Fruit fly (Drosophila melanogaster) whole organism, embryonic: ENCODE data around the gene Ipo9.

Experiments
- Asciz ChIP-seq: fragments of 200-800 bp; sonication (Bioruptor generic); optimal IDR thresholded peaks from 2 replicates; lab custom pipeline; 2017; ENCODE audit warnings: missing biosample characterization, mild to moderate bottlenecking, missing genetic modification characterization, missing genetic modification reagents
- Atf-2 ChIP-seq: fragments of 200-800 bp; sonication (Bioruptor generic); optimal IDR thresholded peaks from 2 replicates; lab custom pipeline; 2016; ENCODE audit warnings: missing biosample characterization, missing genetic modification characterization
- Atf3 ChIP-seq: fragments of 200-800 bp; sonication (Bioruptor generic); optimal IDR thresholded peaks from 3 replicates; lab custom pipeline; 2016; ENCODE audit warnings: missing biosample characterization, missing genetic modification characterization
- Atf6 ChIP-seq: fragments of 200-800 bp; sonication (Bioruptor generic); IDR thresholded peaks from 2 replicates; pipeline ENCODE4 v1.3.6; 2022; ENCODE audit warnings: missing biosample characterization, missing genetic modification characterization
- C15 ChIP-seq: fragments of 200-800 bp; sonication (Bioruptor generic); IDR thresholded peaks from 3 replicates; pipeline ENCODE4 v1.3.6; 2022; ENCODE audit warnings: missing biosample characterization, missing genetic modification characterization
- CG13424 ChIP-seq: fragments of 200-800 bp; sonication (Bioruptor generic); optimal IDR thresholded peaks from 2 replicates; lab custom pipeline; 2019; ENCODE audit warnings: missing biosample characterization, mild to moderate bottlenecking, missing genetic modification characterization, moderate library complexity
- CG17385 ChIP-seq: fragments of 200-800 bp; sonication (Bioruptor generic); optimal IDR thresholded peaks from 3 replicates; lab custom pipeline; 2018; ENCODE audit warnings: missing biosample characterization, mild to moderate bottlenecking, missing genetic modification characterization
- CG17802 ChIP-seq: fragments of 200-800 bp; sonication (Bioruptor generic); optimal IDR thresholded peaks from 2 replicates; lab custom pipeline; 2018; ENCODE audit warnings: missing biosample characterization, mild to moderate bottlenecking, missing genetic modification characterization, moderate library complexity
- CG31388 ChIP-seq: fragments of 200-800 bp; sonication (Bioruptor generic); optimal IDR thresholded peaks from 2 replicates; lab custom pipeline; 2016; ENCODE audit warnings: missing biosample characterization, missing genetic modification characterization
- CG3726 ChIP-seq: fragments of 200-800 bp; sonication (Bioruptor generic); IDR thresholded peaks from 3 replicates; pipeline ENCODE4, ENCODE4 v1.3.6; 2022; ENCODE audit warnings: missing biosample characterization, missing genetic modification characterization
- CG4730 ChIP-seq: fragments of 200-800 bp; sonication (Bioruptor generic); IDR thresholded peaks from 2 replicates; pipeline ENCODE4 v1.3.6; 2022; ENCODE audit warnings: missing biosample characterization, missing genetic modification characterization
- CG6791 ChIP-seq: fragments of 200-800 bp; sonication (Bioruptor generic); IDR thresholded peaks from 3 replicates; pipeline ENCODE4 v1.3.6; 2022; ENCODE audit warnings: missing biosample characterization, missing genetic modification characterization; ENCODE audit not compliant: partially characterized antibody
- CG7357 ChIP-seq: fragments of 200-800 bp; sonication (Bioruptor generic); IDR thresholded peaks from 3 replicates; pipeline ENCODE4 v1.3.6; 2022; ENCODE audit warnings: missing biosample characterization, missing genetic modification characterization
- CG8359 ChIP-seq: fragments of 200-800 bp; sonication (Bioruptor generic); optimal IDR thresholded peaks from 2 replicates; lab custom pipeline; 2017; ENCODE audit warnings: missing biosample characterization, mild to moderate bottlenecking, missing genetic modification characterization, borderline replicate concordance
- CG8388 ChIP-seq: fragments of 200-800 bp; sonication (Bioruptor generic); optimal IDR thresholded peaks from 2 replicates; lab custom pipeline; 2019; ENCODE audit warnings: missing biosample characterization, mild to moderate bottlenecking, missing genetic modification characterization, moderate library complexity
- CG8765 ChIP-seq: fragments of 200-800 bp; sonication (Bioruptor generic); IDR thresholded peaks from 2 replicates; pipeline ENCODE4 v1.3.6; 2022; ENCODE audit warnings: missing biosample characterization, missing genetic modification characterization
- CrebB ChIP-seq: fragments of 200-800 bp; sonication (Bioruptor generic); optimal IDR thresholded peaks from 3 replicates; lab custom pipeline; 2018; ENCODE audit warnings: missing biosample characterization, mild to moderate bottlenecking, missing genetic modification characterization
- Drgx ChIP-seq: fragments of 200-800 bp; sonication (Bioruptor generic); IDR thresholded peaks from 2 replicates; pipeline ENCODE4 v1.3.6; 2022; ENCODE audit warnings: missing biosample characterization, missing genetic modification characterization
- Gsc ChIP-seq: fragments of 200-800 bp; sonication (Bioruptor generic); IDR thresholded peaks from 2 replicates; pipeline ENCODE4 v1.3.6; 2022; ENCODE audit warnings: missing biosample characterization, missing genetic modification characterization
- Hsf ChIP-seq: fragments of 200-800 bp; sonication (Bioruptor generic); optimal IDR thresholded peaks from 3 replicates; lab custom pipeline; 2016; ENCODE audit warnings: missing biosample characterization, missing genetic modification characterization
- Myb ChIP-seq: fragments of 200-800 bp; sonication (Bioruptor generic); optimal IDR thresholded peaks from 2 replicates; lab custom pipeline; 2016; ENCODE audit warnings: missing biosample characterization, missing genetic modification characterization
- NC2α ChIP-seq: fragments of 200-800 bp; sonication (Bioruptor generic); optimal IDR thresholded peaks from 2 replicates; lab custom pipeline; 2016; ENCODE audit warnings: missing biosample characterization, missing genetic modification characterization
- NFAT ChIP-seq: fragments of 200-800 bp; sonication (Bioruptor generic); IDR thresholded peaks from 2 replicates; pipeline ENCODE4 v1.3.6; 2022; ENCODE audit warnings: missing biosample characterization, missing genetic modification characterization
- Opbp ChIP-seq: fragments of 200-800 bp; sonication (Bioruptor generic); IDR thresholded peaks from 3 replicates; pipeline ENCODE4 v1.3.6; 2022; ENCODE audit warnings: missing biosample characterization, missing genetic modification characterization; ENCODE audit not compliant: partially characterized antibody
- Pdp1 ChIP-seq, 2 experiments: fragments of 200-800 bp; sonication (Bioruptor generic); optimal IDR thresholded peaks; 3 replicates each; lab custom pipeline; 2016; ENCODE audit warnings: missing biosample characterization in 2 of 2, missing genetic modification characterization in 2 of 2, mild to moderate bottlenecking in 1 of 2, moderate library complexity in 1 of 2
- Ptx1 ChIP-seq: fragments of 200-800 bp; sonication (Bioruptor generic); IDR thresholded peaks from 2 replicates; pipeline ENCODE4 v1.3.6; 2022; ENCODE audit warnings: missing biosample characterization, missing genetic modification characterization
- Sry-δ ChIP-seq: fragments of 200-800 bp; sonication (Bioruptor generic); optimal IDR thresholded peaks from 2 replicates; lab custom pipeline; 2016; ENCODE audit warnings: missing biosample characterization, missing genetic modification characterization
- ase ChIP-seq: fragments of 200-800 bp; sonication (Bioruptor generic); IDR thresholded peaks from 3 replicates; pipeline ENCODE4 v1.3.6; 2022; ENCODE audit warnings: missing biosample characterization, missing genetic modification characterization
- cad ChIP-seq: fragments of >200 bp; optimal IDR thresholded peaks from 2 replicates; lab custom pipeline; 2017; ENCODE audit warnings: missing biosample characterization, missing genetic modification characterization
- chm ChIP-seq: fragments of 200-800 bp; sonication (Bioruptor generic); IDR thresholded peaks from 2 replicates; pipeline ENCODE4 v1.3.6; 2022; ENCODE audit warnings: missing biosample characterization, missing genetic modification characterization
- ci ChIP-seq: fragments of 200-800 bp; sonication (Bioruptor generic); IDR thresholded peaks from 3 replicates; pipeline ENCODE4 v1.3.6; 2022; ENCODE audit warnings: missing biosample characterization, missing genetic modification characterization
- corto ChIP-seq: fragments of 200-800 bp; sonication (Bioruptor generic); optimal IDR thresholded peaks from 2 replicates; lab custom pipeline; 2016; ENCODE audit warnings: missing biosample characterization, mild to moderate bottlenecking, missing genetic modification characterization, moderate library complexity
- cwo ChIP-seq: fragments of 200-800 bp; sonication (Bioruptor generic); optimal IDR thresholded peaks from 3 replicates; lab custom pipeline; 2017; ENCODE audit warnings: missing biosample characterization, missing genetic modification characterization, mild to moderate bottlenecking, moderate library complexity, missing genetic modification reagents
- disco-r ChIP-seq: fragments of 200-800 bp; sonication (Bioruptor generic); optimal IDR thresholded peaks from 2 replicates; lab custom pipeline; 2016; ENCODE audit warnings: missing biosample characterization, missing genetic modification characterization
- dmrt99B ChIP-seq: fragments of 200-800 bp; sonication (Bioruptor generic); optimal IDR thresholded peaks from 2 replicates; lab custom pipeline; 2018; ENCODE audit warnings: missing biosample characterization, mild to moderate bottlenecking, missing genetic modification characterization, moderate library complexity
- esg ChIP-seq: fragments of 200-800 bp; sonication (Bioruptor generic); conservative IDR thresholded peaks from 2 replicates; pipeline ENCODE4 v1.3.6; 2022; ENCODE audit warnings: missing biosample characterization, missing genetic modification characterization
- fd102C ChIP-seq: fragments of 200-800 bp; sonication (Bioruptor generic); optimal IDR thresholded peaks from 2 replicates; lab custom pipeline; 2018; ENCODE audit warnings: missing biosample characterization, mild to moderate bottlenecking, missing genetic modification characterization, moderate library complexity
- gce ChIP-seq: fragments of 200-800 bp; sonication (Bioruptor generic); IDR thresholded peaks from 3 replicates; pipeline ENCODE4 v1.3.6; 2022; ENCODE audit warnings: missing biosample characterization, missing genetic modification characterization
- her ChIP-seq: fragments of 200-800 bp; sonication (Bioruptor generic); optimal IDR thresholded peaks from 2 replicates; lab custom pipeline; 2016; ENCODE audit warnings: missing biosample characterization, missing genetic modification characterization
- ind ChIP-seq: fragments of 200-800 bp; sonication (Bioruptor generic); optimal IDR thresholded peaks from 3 replicates; lab custom pipeline; 2016; ENCODE audit warnings: missing biosample characterization, missing genetic modification characterization
- ken ChIP-seq: fragments of 200-800 bp; sonication (Bioruptor generic); IDR thresholded peaks from 3 replicates; pipeline ENCODE4 v1.3.6; 2022; ENCODE audit warnings: missing biosample characterization, missing genetic modification characterization
- lov ChIP-seq, 2 experiments: fragments of 200-800 bp in 1 of 2; fragments of >200 bp in 1 of 2; sonication (Bioruptor generic) in 1 of 2; IDR thresholded peaks in 1 of 2; optimal IDR thresholded peaks in 1 of 2; 2 replicates in 1 of 2; 3 replicates in 1 of 2; pipeline versions ENCODE4 v1.3.6 to Lab custom; 2017 to 2022; ENCODE audit warnings: missing biosample characterization in 1 of 2, missing genetic modification characterization in 1 of 2
- nau ChIP-seq: fragments of 200-800 bp; sonication (Bioruptor generic); optimal IDR thresholded peaks from 3 replicates; lab custom pipeline; 2017; ENCODE audit warnings: missing biosample characterization, mild to moderate bottlenecking, missing genetic modification characterization, missing genetic modification reagents
- org-1 ChIP-seq: fragments of 200-800 bp; sonication (Bioruptor generic); optimal IDR thresholded peaks from 2 replicates; lab custom pipeline; 2017; ENCODE audit warnings: missing biosample characterization, missing genetic modification characterization
- sens-2 ChIP-seq: fragments of 200-800 bp; sonication (Bioruptor generic); IDR thresholded peaks from 2 replicates; pipeline ENCODE4 v1.3.6; 2022; ENCODE audit warnings: missing biosample characterization, missing genetic modification characterization
- sisA ChIP-seq: fragments of 200-800 bp; sonication (Bioruptor generic); IDR thresholded peaks from 2 replicates; pipeline ENCODE4 v1.3.6; 2022; ENCODE audit warnings: missing biosample characterization, missing genetic modification characterization
- slbo ChIP-seq: fragments of 200-800 bp; sonication (Bioruptor generic); IDR thresholded peaks from 2 replicates; pipeline ENCODE4 v1.3.6; 2022; ENCODE audit warnings: missing biosample characterization, missing genetic modification characterization
- tgo ChIP-seq: fragments of 200-800 bp; sonication (Bioruptor generic); IDR thresholded peaks from 3 replicates; pipeline ENCODE4 v1.3.6; 2022; ENCODE audit warnings: missing biosample characterization, missing genetic modification characterization
- tll ChIP-seq, 2 experiments: fragments of 200-800 bp in 1 of 2; fragments of >200 bp in 1 of 2; sonication (Bioruptor generic) in 1 of 2; optimal IDR thresholded peaks; 2 replicates each; lab custom pipeline; 2017 to 2019; ENCODE audit warnings: missing biosample characterization in 2 of 2, missing genetic modification characterization in 2 of 2, mild to moderate bottlenecking in 1 of 2, moderate library complexity in 1 of 2

The Ipo9 gene

DNA sequence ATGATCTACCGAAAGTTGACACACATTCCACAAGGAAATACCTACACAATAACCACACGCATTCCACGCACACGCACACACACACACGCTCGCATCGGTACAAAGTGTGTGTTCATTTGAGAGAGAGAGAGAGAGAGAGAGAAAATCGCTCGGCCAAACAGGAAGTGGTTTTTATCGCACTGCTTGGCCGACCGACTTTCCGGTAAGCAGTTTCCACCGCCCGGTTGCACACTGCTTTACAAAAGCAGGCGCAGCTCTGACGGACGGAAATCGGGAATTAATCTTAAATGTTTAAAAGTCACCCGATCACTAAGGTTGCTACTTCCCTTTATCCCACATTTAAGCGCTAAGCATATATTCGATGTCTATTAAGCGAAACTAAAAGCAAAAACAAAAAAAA is 19.5 kb upstream of the Ipo9 start (continued):
- TF ChIP-seq her (no peak), Myb (GFP tag; lab: Kevin White, UChicago) (peak; percentile 8), Atf6 (GFP tag; lab: Robert Waterston, UW) (no peak), sisA (GFP tag; lab: Robert Waterston, UW) (no peak), tll (GFP tag; optimal IDR thresholded peaks at IDR 0.05; lab: Kevin White, UChicago) (peak in 1 of 2 experiments; percentile 41), chm (GFP tag; lab: Robert Waterston, UW) (peak; percentile 81; the same call in 1 of the 2 replicates), Asciz (GFP tag; lab: Kevin White, UChicago) (peak; percentile 65), Atf3 (GFP tag; lab: Kevin White, UChicago) (peak; percentile 23), Opbp (GFP tag; lab: Robert Waterston, UW) (no peak), ken (GFP tag; lab: Robert Waterston, UW) (peak; percentile 74; the same call in 1 of the 3 replicates), CG8765 (peak; percentile 26; the same call in 1 of the 2 replicates), CG8359 (peak; percentile 78), ind (GFP tag; lab: Kevin White, UChicago) (peak; percentile 11), CG8388 (GFP tag; lab: Kevin White, UChicago) (peak; percentile 60), nau (GFP tag; lab: Kevin White, UChicago) (peak; percentile 56), sens-2 (GFP tag; lab: Robert Waterston, UW) (peak; percentile 83), fd102C (peak; percentile 91), CG7357 (0 out of 3 replicates have a peak, but pooled peaks have one; percentile 31), dmrt99B (tag; lab: Kevin White, UChicago) (no peak), ase (GFP tag; lab: Robert Waterston, UW) (peak; percentile 61; the same call in 2 of the 3 replicates), CG17385 (GFP tag; lab: Kevin White, UChicago) (peak; percentile 67), slbo (GFP tag; lab: Robert Waterston, UW) (peak; percentile 38; the same call in 1 of the 2 replicates), Atf-2 (GFP tag; lab: Kevin White, UChicago) (peak; percentile 54), esg (GFP tag; lab: Robert Waterston, UW) (no peak; the same call in 1 of the 2 replicates), CrebB (peak; percentile 40), C15 (GFP tag; lab: Robert Waterston, UW) (0 out of 3 replicates have a peak, but pooled peaks have one; percentile 53), org-1 (GFP tag; lab: Kevin White, UChicago) (peak; percentile 33), NFAT (GFP tag; lab: Robert Waterston, UW) (peak; percentile 26; the same call in 1 of the 2 replicates), Hsf (peak; percentile 63), Sry-δ (peak; percentile 5), CG6791 (GFP tag; lab: Robert Waterston, UW) (0 out of 3 replicates have a peak, but pooled peaks have one; percentile 19), ci (GFP tag; lab: Robert Waterston, UW) (peak; percentile 92), cwo (GFP tag; lab: Kevin White, UChicago) (no peak), tgo (peak; percentile 37; the same call in 1 of the 3 replicates), cad (GFP tag; lab: Kevin White, UChicago) (no peak), disco-r (GFP tag; lab: Kevin White, UChicago) (peak; percentile 41), lov (optimal IDR thresholded peaks at IDR 0.05; lab: Kevin White, UChicago) (no peak), lov (GFP tag; IDR thresholded peaks at IDR 0.05; lab: Robert Waterston, UW) (peak; percentile 93), Ptx1 (GFP tag; lab: Robert Waterston, UW) (peak; percentile 59; the same call in 1 of the 2 replicates), gce (GFP tag; lab: Robert Waterston, UW) (peak; percentile 78; the same call in 2 of the 3 replicates), CG3726 (GFP tag; lab: Robert Waterston, UW) (0 out of 3 replicates have a peak, but pooled peaks have one; percentile 38), CG13424 (tag; lab: Kevin White, UChicago) (no peak), corto (no peak), Drgx (no peak), CG17802 (tag; lab: Kevin White, UChicago) (peak; percentile 75), CG4730 (GFP tag; lab: Robert Waterston, UW) (peak; percentile 42; the same call in 1 of the 2 replicates), Pdp1 (GFP tag; optimal IDR thresholded peaks at IDR 0.05; lab: Kevin White, UChicago) (peak in 1 of 2 experiments; percentile 50), Gsc (GFP tag; lab: Robert Waterston, UW) (0 out of 2 replicates have a peak, but pooled peaks have one; percentile 19), NC2α (GFP tag; lab: Kevin White, UChicago) (peak; percentile 49), CG31388 (GFP tag; lab: Kevin White, UChicago) (no peak)
